Worm (Caenorhabditis elegans): ENCODE measurements around the gene Y75B12B.3.

Y75B12B.3 gene

ce11 chrV:15190903-15191302 lies 4.8 kb upstream of the Y75B12B.3 start, which contains the start of gene Y75B12B.11 (continued):
- TF ChIP-seq F39B2.1 (GFP tag; IDR thresholded peaks at IDR 0.05) (peak; percentile 92), ceh-40 (GFP tag; IDR thresholded peaks at IDR 0.05) (peak; percentile 94), fkh-3 (tag; optimal IDR thresholded peaks at IDR 0.05) (peak; percentile 93), tbx-9 (tag; optimal IDR thresholded peaks at IDR 0.05; ENCODE audit: borderline replicate concordance) (peak; percentile 90), let-526 (GFP tag; IDR thresholded peaks at IDR 0.05) (peak; percentile 94), Y53G8AR.9 (GFP tag; conservative IDR thresholded peaks at IDR 0.05) (peak; percentile 95), dpl-1 (GFP tag; optimal IDR thresholded peaks at IDR 0.05) (peak; percentile 49), ceh-27 (GFP tag; optimal IDR thresholded peaks at IDR 0.05) (peak; percentile 85), aptf-2 (GFP tag; conservative IDR thresholded peaks at IDR 0.05) (peak; percentile 73; the same call in 1 of the 2 replicates), cebp-1 (GFP tag; IDR thresholded peaks at IDR 0.05) (peak; percentile 67; the same call in 1 of the 2 replicates), cebp-1 (tag; optimal IDR thresholded peaks at IDR 0.05) (peak; percentile 88), F52B5.7 (tag; optimal IDR thresholded peaks at IDR 0.05) (peak; percentile 97), lag-1 (GFP tag; IDR thresholded peaks at IDR 0.05) (0 out of 2 replicates have a peak, but pooled peaks have one; percentile 52), ztf-25 (GFP tag; IDR thresholded peaks at IDR 0.05) (peak; percentile 96), B0336.3 (GFP tag; IDR thresholded peaks at IDR 0.05) (peak; percentile 98)

DNA sequence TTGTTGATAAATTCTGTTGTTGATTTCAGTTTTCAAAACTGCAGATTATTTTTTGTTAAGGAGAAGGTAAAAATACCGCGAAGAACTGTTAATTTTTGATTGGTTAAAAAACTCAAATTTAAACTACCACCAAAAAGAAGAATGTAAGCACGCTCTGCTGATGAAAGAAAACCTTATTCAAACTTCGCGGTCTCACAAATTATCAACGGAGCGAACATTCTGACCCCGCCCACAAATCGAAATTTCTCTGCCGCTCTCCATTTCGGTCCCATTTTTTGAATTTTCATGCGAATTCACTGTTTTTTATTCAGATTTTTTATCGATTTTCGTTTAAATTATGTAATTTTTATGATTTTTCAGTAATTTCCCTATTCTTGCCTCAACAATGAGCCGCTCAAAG lies 3.5 kb upstream of the Y75B12B.3 start, which contains the start of gene cyn-3:
Gene cyn-3 (plus strand): TSS at position 361 of the 400 bp plus-strand sequence.
- no peak for TF ChIP-seq F57A8.1 (GFP tag; optimal IDR thresholded peaks at IDR 0.05)
- TF ChIP-seq sptf-2 (GFP tag; optimal IDR thresholded peaks at IDR 0.05), result no peak
- TF ChIP-seq snpc-1.1 (tag; optimal IDR thresholded peaks at IDR 0.05; ENCODE audit: insufficient read depth), result peak; percentile 46
- TF ChIP-seq F49E8.2 (tag; optimal IDR thresholded peaks at IDR 0.05; ENCODE audit: insufficient read depth), result peak; percentile 4
- TF ChIP-seq attf-3 (GFP tag; conservative IDR thresholded peaks at IDR 0.05), result 0 out of 2 replicates have a peak, but pooled peaks have one; percentile 39
- no peak for TF ChIP-seq Y95B8A.8 (GFP tag; IDR thresholded peaks at IDR 0.05)
- TF ChIP-seq die-1 (tag; optimal IDR thresholded peaks at IDR 0.05), result no peak
- TF ChIP-seq ztf-3 (GFP tag; optimal IDR thresholded peaks at IDR 0.05), result no peak
- no peak for TF ChIP-seq aptf-3 (GFP tag; IDR thresholded peaks at IDR 0.05)
- no peak for TF ChIP-seq ccch-3 (GFP tag; optimal IDR thresholded peaks at IDR 0.05)
- TF ChIP-seq snpc-1.3 (tag; optimal IDR thresholded peaks at IDR 0.05; ENCODE audit: insufficient read depth), result peak; percentile 72
- peak; percentile 98 for TF ChIP-seq mcd-1 (GFP tag; IDR thresholded peaks at IDR 0.05)
- TF ChIP-seq ztf-25 (GFP tag; IDR thresholded peaks at IDR 0.05), result no peak
- TF ChIP-seq repo-1 (tag; optimal IDR thresholded peaks at IDR 0.05), result no peak
- no peak for TF ChIP-seq let-526 (GFP tag; IDR thresholded peaks at IDR 0.05)
- TF ChIP-seq Y53F4B.3 (GFP tag; IDR thresholded peaks at IDR 0.05), result no peak
- peak; percentile 99 for TF ChIP-seq lin-54 (GFP tag; optimal IDR thresholded peaks at IDR 0.05)
- peak; percentile 65; the same call in 1 of the 2 replicates for TF ChIP-seq rcor-1 (GFP tag; IDR thresholded peaks at IDR 0.05)
- TF ChIP-seq hmg-1.2 (GFP tag; IDR thresholded peaks at IDR 0.05), result peak; percentile 54
- peak; percentile 59; the same call in 1 of the 2 replicates for TF ChIP-seq Y53G8AR.9 (GFP tag; conservative IDR thresholded peaks at IDR 0.05)
- no peak for TF ChIP-seq zim-3 (tag; optimal IDR thresholded peaks at IDR 0.05)
- no peak for TF ChIP-seq zfh-2 (GFP tag; conservative IDR thresholded peaks at IDR 0.05)
- TF ChIP-seq F10E7.11 (tag; optimal IDR thresholded peaks at IDR 0.05), result no peak
- TF ChIP-seq chd-7 (tag; optimal IDR thresholded peaks at IDR 0.05), result no peak
- no peak for TF ChIP-seq nhr-179 (tag; optimal IDR thresholded peaks at IDR 0.05)
- peak; percentile 45 for TF ChIP-seq K12H6.12 (tag; optimal IDR thresholded peaks at IDR 0.05)
- TF ChIP-seq hsf-1 (GFP tag; IDR thresholded peaks at IDR 0.05), result peak; percentile 88
- no peak for TF ChIP-seq gei-17 (GFP tag; optimal IDR thresholded peaks at IDR 0.05)
- TF ChIP-seq ztf-18 (tag; optimal IDR thresholded peaks at IDR 0.05), result peak; percentile 14
- no peak for TF ChIP-seq Y56A3A.18 (GFP tag; IDR thresholded peaks at IDR 0.05)
- TF ChIP-seq akir-1 (GFP tag; optimal IDR thresholded peaks at IDR 0.05), result no peak
- TF ChIP-seq nfya-1 (tag; optimal IDR thresholded peaks at IDR 0.05; ENCODE audit: borderline replicate concordance, insufficient read depth), result no peak
- TF ChIP-seq hmg-20 (GFP tag; IDR thresholded peaks at IDR 0.05), result no peak
- no peak for TF ChIP-seq lag-1 (GFP tag; IDR thresholded peaks at IDR 0.05)
- peak; percentile 75 for TF ChIP-seq dox-1 (GFP tag; IDR thresholded peaks at IDR 0.05)
